Worm (Caenorhabditis elegans) whole organism, L4 larva: ENCODE measurements around the gene nhr-104.

Experiments
- F10B5.3 ChIP-seq: sonication (generic microtip); optimal IDR thresholded peaks from 2 replicates; lab custom pipeline; 2016; ENCODE audit warnings: mild to moderate bottlenecking, missing genetic modification characterization, missing compliant biosample characterization
- F37D6.2 ChIP-seq: sonication (generic microtip); optimal IDR thresholded peaks from 2 replicates; lab custom pipeline; 2016; ENCODE audit warnings: mild to moderate bottlenecking, missing genetic modification characterization, missing compliant biosample characterization
- F49E8.2 ChIP-seq: sonication (generic microtip); optimal IDR thresholded peaks from 2 replicates; lab custom pipeline; 2016; ENCODE audit warnings: missing compliant biosample characterization, mild to moderate bottlenecking, missing genetic modification characterization, borderline replicate concordance
- Y5F2A.4 ChIP-seq: fragments of 200-800 bp; sonication (Bioruptor generic); optimal IDR thresholded peaks from 2 replicates; lab custom pipeline; 2018; ENCODE audit warnings: mild to moderate bottlenecking, missing genetic modification characterization, missing compliant biosample characterization
- ZK546.5 ChIP-seq, 2 experiments: sonication (generic microtip); optimal IDR thresholded peaks; 2 replicates each; lab custom pipeline; 2017; ENCODE audit warnings: missing biosample characterization in 2 of 2, missing genetic modification characterization in 2 of 2
- aha-1 ChIP-seq: fragments of 150-350 bp; peaks from one replicate; lab custom pipeline; 2014; ENCODE audit warnings: missing biosample characterization, missing genetic modification characterization
- arid-1 ChIP-seq: fragments of 200-800 bp; sonication (Bioruptor generic); conservative IDR thresholded peaks from 2 replicates; pipeline ENCODE4 v1.3.6; 2022; ENCODE audit warnings: missing genetic modification reagents, missing genetic modification characterization, missing compliant biosample characterization
- ceh-20 ChIP-seq: fragments of 200-800 bp; sonication (Bioruptor generic); IDR thresholded peaks from 2 replicates; pipeline ENCODE4 v1.3.6; 2022; ENCODE audit warnings: missing genetic modification reagents, missing genetic modification characterization, missing compliant biosample characterization
- ceh-44 ChIP-seq: fragments of 200-800 bp; sonication (Bioruptor generic); IDR thresholded peaks from 2 replicates; pipeline ENCODE4 v1.3.6; 2022; ENCODE audit warnings: missing genetic modification reagents, missing genetic modification characterization, missing compliant biosample characterization
- ceh-82 ChIP-seq: sonication (generic microtip); optimal IDR thresholded peaks from 2 replicates; lab custom pipeline; 2017; ENCODE audit warnings: missing biosample characterization, missing genetic modification characterization
- cey-2 ChIP-seq: sonication (generic microtip); optimal IDR thresholded peaks from 3 replicates; lab custom pipeline; 2017; ENCODE audit warnings: missing genetic modification characterization, mild to moderate bottlenecking, missing compliant biosample characterization, antibody characterized with exemption, borderline replicate concordance; ENCODE audit not compliant: insufficient read depth
- daf-12 ChIP-seq: fragments of 150-350 bp; optimal IDR thresholded peaks from 2 replicates; lab custom pipeline; 2014; ENCODE audit warnings: missing biosample characterization, missing genetic modification reagents, missing genetic modification characterization
- daf-19 ChIP-seq: fragments of 200-800 bp; sonication (Bioruptor generic); conservative IDR thresholded peaks from 2 replicates; pipeline ENCODE4 v1.3.6; 2022; ENCODE audit warnings: missing genetic modification characterization, missing compliant biosample characterization
- daf-8 ChIP-seq: fragments of 200-800 bp; sonication (Bioruptor generic); IDR thresholded peaks from 2 replicates; pipeline ENCODE4 v1.3.6; 2022; ENCODE audit warnings: missing genetic modification characterization, missing compliant biosample characterization
- dpl-1 ChIP-seq: fragments of 150-350 bp; optimal IDR thresholded peaks from 2 replicates; lab custom pipeline; 2014; ENCODE audit warnings: missing biosample characterization, missing genetic modification reagents, missing genetic modification characterization
- duxl-1 ChIP-seq: sonication (generic microtip); optimal IDR thresholded peaks from 2 replicates; lab custom pipeline; 2016; ENCODE audit warnings: mild to moderate bottlenecking, missing genetic modification characterization, moderate library complexity, missing compliant biosample characterization; ENCODE audit not compliant: poor library complexity
- egl-27 ChIP-seq: sonication (generic microtip); optimal IDR thresholded peaks from 3 replicates; lab custom pipeline; 2017; ENCODE audit warnings: missing biosample characterization, missing genetic modification reagents, missing genetic modification characterization
- egl-43 ChIP-seq: fragments of 200-800 bp; sonication (Bioruptor generic); IDR thresholded peaks from 2 replicates; pipeline ENCODE4 v1.3.6; 2022; ENCODE audit warnings: missing genetic modification reagents, missing genetic modification characterization, missing compliant biosample characterization
- hlh-11 ChIP-seq: fragments of 200-800 bp; sonication (Bioruptor generic); optimal IDR thresholded peaks from 2 replicates; lab custom pipeline; 2018; ENCODE audit warnings: mild to moderate bottlenecking, missing genetic modification characterization, missing compliant biosample characterization
- hmg-1.1 ChIP-seq: fragments of 200-800 bp; sonication (Bioruptor generic); IDR thresholded peaks from 2 replicates; pipeline ENCODE4 v1.3.6; 2022; ENCODE audit warnings: missing genetic modification reagents, missing genetic modification characterization, missing compliant biosample characterization
- lim-7 ChIP-seq: fragments of 200-800 bp; sonication (Bioruptor generic); IDR thresholded peaks from 2 replicates; pipeline ENCODE4 v1.3.6; 2022; ENCODE audit warnings: missing genetic modification characterization, missing compliant biosample characterization
- lin-29 ChIP-seq: fragments of 200-800 bp; sonication (Bioruptor generic); IDR thresholded peaks from 2 replicates; pipeline ENCODE4 v1.3.6; 2022; ENCODE audit warnings: missing genetic modification reagents, missing genetic modification characterization, missing compliant biosample characterization
- lin-38 ChIP-seq: fragments of 200-800 bp; sonication (Bioruptor generic); IDR thresholded peaks from 2 replicates; pipeline ENCODE4 v1.3.6; 2022; ENCODE audit warnings: missing genetic modification reagents, missing genetic modification characterization, missing compliant biosample characterization
- lin-39 ChIP-seq: fragments of 150-350 bp; optimal IDR thresholded peaks from 2 replicates; lab custom pipeline; 2014; ENCODE audit warnings: missing biosample characterization, missing genetic modification reagents, missing genetic modification characterization
- mdl-1 ChIP-seq, 2 experiments: fragments of 150-350 bp in 1 of 2; sonication (generic microtip) in 1 of 2; optimal IDR thresholded peaks; 2 replicates each; lab custom pipeline; 2014 to 2017; ENCODE audit warnings: missing biosample characterization in 2 of 2, missing genetic modification characterization in 2 of 2
- mep-1 ChIP-seq: fragments of 150-350 bp; sonication (generic microtip); optimal IDR thresholded peaks from 3 replicates; lab custom pipeline; 2014; ENCODE audit warnings: missing biosample characterization, missing genetic modification characterization
- nhr-102 ChIP-seq: sonication (generic microtip); optimal IDR thresholded peaks from 2 replicates; lab custom pipeline; 2016; ENCODE audit warnings: mild to moderate bottlenecking, missing genetic modification characterization, moderate library complexity, missing compliant biosample characterization
- nhr-111 ChIP-seq: fragments of 200-800 bp; sonication (Bioruptor generic); optimal IDR thresholded peaks from 2 replicates; lab custom pipeline; 2018; ENCODE audit warnings: mild to moderate bottlenecking, missing genetic modification characterization, missing compliant biosample characterization
- nhr-41 ChIP-seq: fragments of 200-800 bp; sonication (Bioruptor generic); IDR thresholded peaks from 2 replicates; pipeline ENCODE4 v1.3.6; 2022; ENCODE audit warnings: missing genetic modification reagents, missing genetic modification characterization, missing compliant biosample characterization
- nhr-6 ChIP-seq: fragments of 150-350 bp; optimal IDR thresholded peaks from 2 replicates; lab custom pipeline; 2014; ENCODE audit warnings: missing biosample characterization, missing genetic modification characterization
- nhr-76 ChIP-seq: fragments of 150-350 bp; optimal IDR thresholded peaks from 2 replicates; lab custom pipeline; 2014; ENCODE audit warnings: missing biosample characterization, missing genetic modification characterization
- pqm-1 ChIP-seq: sonication (generic microtip); optimal IDR thresholded peaks from 2 replicates; lab custom pipeline; 2017; ENCODE audit warnings: missing biosample characterization, missing genetic modification characterization
- rbr-2 ChIP-seq: sonication (generic microtip); optimal IDR thresholded peaks from 2 replicates; lab custom pipeline; 2016; ENCODE audit warnings: missing genotype, missing genetic modification characterization, missing compliant biosample characterization
- set-16 ChIP-seq: fragments of 200-800 bp; sonication (Bioruptor generic); IDR thresholded peaks from 2 replicates; pipeline ENCODE4 v1.3.6; 2022; ENCODE audit warnings: missing genetic modification reagents, missing genetic modification characterization, missing compliant biosample characterization
- snpc-1.2 ChIP-seq: fragments of 200-800 bp; sonication (Bioruptor generic); IDR thresholded peaks from 2 replicates; pipeline ENCODE4 v1.3.6; 2022; ENCODE audit warnings: missing genetic modification reagents, missing genetic modification characterization, missing compliant biosample characterization
- snpc-4 ChIP-seq: fragments of 150-350 bp; optimal IDR thresholded peaks from 2 replicates; lab custom pipeline; 2014; ENCODE audit warnings: missing biosample characterization, missing genetic modification characterization
- unc-39 ChIP-seq: sonication (generic microtip); optimal IDR thresholded peaks from 2 replicates; lab custom pipeline; 2017; ENCODE audit warnings: missing biosample characterization, missing genetic modification characterization
- unc-62 ChIP-seq, 3 experiments: fragments of 150-350 bp in 1 of 3; sonication (generic microtip); optimal IDR thresholded peaks in 2 of 3; peaks in 1 of 3; 1 replicate in 1 of 3; 2 replicates in 2 of 3; lab custom pipeline; 2014 to 2017; ENCODE audit warnings: missing biosample characterization in 3 of 3, missing genetic modification characterization in 3 of 3, missing genetic modification reagents in 3 of 3, missing genotype in 1 of 3
- vab-7 ChIP-seq: fragments of 200-800 bp; sonication (Bioruptor generic); IDR thresholded peaks from 2 replicates; pipeline ENCODE4 v1.3.6; 2022; ENCODE audit warnings: missing genetic modification reagents, missing genetic modification characterization, missing compliant biosample characterization
- zag-1 ChIP-seq: fragments of 150-350 bp; optimal IDR thresholded peaks from 2 replicates; lab custom pipeline; 2014; ENCODE audit warnings: missing biosample characterization, missing genetic modification characterization
- zfp-3 ChIP-seq: fragments of 200-800 bp; sonication (Bioruptor generic); conservative IDR thresholded peaks from 2 replicates; pipeline ENCODE4 v1.3.6; 2022; ENCODE audit warnings: missing genetic modification reagents, missing genetic modification characterization, missing compliant biosample characterization
- zip-11 ChIP-seq: fragments of 200-800 bp; sonication (Bioruptor generic); IDR thresholded peaks from 2 replicates; pipeline ENCODE4 v1.3.6; 2022; ENCODE audit warnings: missing genetic modification characterization, missing compliant biosample characterization
- zip-2 ChIP-seq: fragments of 150-350 bp; optimal IDR thresholded peaks from 2 replicates; lab custom pipeline; 2014; ENCODE audit warnings: missing biosample characterization, missing genetic modification characterization
- ztf-11 ChIP-seq: fragments of 150-350 bp; optimal IDR thresholded peaks from 2 replicates; lab custom pipeline; 2014; ENCODE audit warnings: missing biosample characterization, missing genetic modification characterization

The nhr-104 gene

ce11 chrIV:4745422-4745821, 43.1 kb downstream of the nhr-104 start, which contains the start of gene timm-17B.1 (continued):
- TF ChIP-seq mdl-1 (tag; optimal IDR thresholded peaks at IDR 0.05; lab: Kevin White, UChicago), result no peak
- TF ChIP-seq F37D6.2 (tag; lab: Kevin White, UChicago), result peak; percentile 45
- TF ChIP-seq duxl-1 (tag; lab: Kevin White, UChicago), result peak; percentile 45
- peak; percentile 57 for TF ChIP-seq nhr-102 (tag; lab: Kevin White, UChicago)
- TF ChIP-seq aha-1, result no peak
- peak; percentile 66 for TF ChIP-seq hmg-1.1 (GFP tag; lab: Robert Waterston, UW)
- TF ChIP-seq egl-27 (tag; lab: Kevin White, UChicago), result no peak
- no peak for TF ChIP-seq ceh-82 (tag; lab: Kevin White, UChicago)
- TF ChIP-seq arid-1, result no peak
- no peak for TF ChIP-seq ZK546.5 (tag; optimal IDR thresholded peaks at IDR 0.05; lab: Kevin White, UChicago)
- no peak for TF ChIP-seq nhr-41 (GFP tag; lab: Robert Waterston, UW)
- peak; percentile 64; the same call in 1 of the 2 replicates for TF ChIP-seq snpc-1.2
- no peak for TF ChIP-seq zag-1 (tag; lab: Kevin White, UChicago)
- TF ChIP-seq F10B5.3 (tag; lab: Kevin White, UChicago), result no peak
- TF ChIP-seq hlh-11 (tag; lab: Kevin White, UChicago), result peak; percentile 57
- TF ChIP-seq F49E8.2, result no peak
- no peak for TF ChIP-seq zfp-3 (GFP tag; lab: Robert Waterston, UW)
- no peak for TF ChIP-seq unc-62 (GFP tag; optimal IDR thresholded peaks at IDR 0.05 in 1 of 2; lab: Kevin White, UChicago)
- TF ChIP-seq unc-62 (tag; optimal IDR thresholded peaks at IDR 0.05; lab: Kevin White, UChicago), result no peak
- TF ChIP-seq dpl-1 (GFP tag; lab: Kevin White, UChicago), result peak; percentile 78
- no peak for TF ChIP-seq zip-11
- no peak for TF ChIP-seq lim-7 (GFP tag; lab: Robert Waterston, UW)
- peak; percentile 55 for TF ChIP-seq rbr-2 (tag; lab: Kevin White, UChicago)
- TF ChIP-seq ceh-44 (GFP tag; lab: Robert Waterston, UW), result no peak
- TF ChIP-seq lin-39 (tag; lab: Kevin White, UChicago), result no peak
- no peak for TF ChIP-seq Y5F2A.4
- TF ChIP-seq mep-1 (tag; lab: Kevin White, UChicago), result peak; percentile 73
- no peak for TF ChIP-seq lin-29 (GFP tag; lab: Robert Waterston, UW)
- TF ChIP-seq snpc-4 (tag; lab: Kevin White, UChicago), result no peak

ce11 chrIV:4744167-4744566, 44.3 kb downstream of the nhr-104 start, which contains the start of gene hoe-1:
Gene hoe-1 (minus strand): TSS chrIV:4744267.
- no peak for TF ChIP-seq lin-39 (tag; lab: Kevin White, UChicago)
- TF ChIP-seq lin-38 (GFP tag; lab: Robert Waterston, UW), result peak; percentile 43; the same call in 1 of the 2 replicates
- TF ChIP-seq egl-43 (GFP tag; lab: Robert Waterston, UW), result 0 out of 2 replicates have a peak, but pooled peaks have one; percentile 24

- no peak for TF ChIP-seq daf-19 (GFP tag; lab: Robert Waterston, UW)
- no peak for TF ChIP-seq ztf-11 (tag; lab: Kevin White, UChicago)
- no peak for TF ChIP-seq lim-7 (GFP tag; lab: Robert Waterston, UW)
- no peak for TF ChIP-seq nhr-6 (tag; lab: Kevin White, UChicago)
- no peak for TF ChIP-seq mdl-1 (tag; optimal IDR thresholded peaks at IDR 0.05; lab: Kevin White, UChicago)
- TF ChIP-seq set-16 (GFP tag; lab: Robert Waterston, UW), result no peak
- no peak for TF ChIP-seq zip-2 (tag; lab: Kevin White, UChicago)
- no peak for TF ChIP-seq daf-8 (GFP tag; lab: Robert Waterston, UW)
- TF ChIP-seq F37D6.2 (tag; lab: Kevin White, UChicago), result no peak
- TF ChIP-seq vab-7 (GFP tag; lab: Robert Waterston, UW), result no peak
- TF ChIP-seq nhr-76 (tag; lab: Kevin White, UChicago), result no peak
- no peak for TF ChIP-seq pqm-1 (tag; lab: Kevin White, UChicago)
- no peak for TF ChIP-seq lin-38 (GFP tag; lab: Robert Waterston, UW)
- no peak for TF ChIP-seq nhr-111
- TF ChIP-seq ceh-20 (GFP tag; lab: Robert Waterston, UW), result no peak
- no peak for TF ChIP-seq daf-12
- TF ChIP-seq unc-39 (tag; lab: Kevin White, UChicago), result no peak
- no peak for TF ChIP-seq cey-2 (tag; lab: Kevin White, UChicago)
Observed at ce11 chrIV:4742480-4742879, 46.0 kb downstream of the nhr-104 start.
